Worm (Caenorhabditis elegans): Measurements from ENCODE around the gene C29E4.12.

DNA sequence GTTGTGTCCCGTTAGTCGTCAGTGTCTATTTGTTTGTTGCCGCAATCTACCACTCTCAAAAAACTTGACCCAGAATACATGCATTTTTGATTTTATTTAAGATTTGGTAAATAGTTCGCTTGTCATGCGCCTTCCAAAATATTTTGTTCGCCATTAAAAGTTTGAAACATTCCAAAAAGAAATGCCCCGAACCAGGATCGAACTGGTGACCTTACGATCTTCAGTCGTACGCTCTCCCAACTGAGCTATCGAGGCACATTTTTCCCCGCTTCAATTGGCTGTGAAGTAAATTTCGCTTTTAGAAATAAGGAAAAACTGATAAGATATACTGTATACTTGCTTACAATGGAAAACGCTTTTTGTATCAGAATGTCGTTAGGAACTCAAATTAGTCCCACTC is 37.3 kb downstream of the C29E4.12 start:
- TF ChIP-seq dao-5 (tag; optimal IDR thresholded peaks at IDR 0.05) (no peak), him-1 (tag; optimal IDR thresholded peaks at IDR 0.05) (no peak), W03F9.2 (tag; optimal IDR thresholded peaks at IDR 0.05) (no peak)

All from whole organism, L4/young adult.